Worm (Caenorhabditis elegans) whole organism, mixed stage, embryonic: ENCODE results near the gene R05D3.8.

Experiments
- drap-1 ChIP-seq: fragments of 200-800 bp; sonication (Bioruptor generic); optimal IDR thresholded peaks from 3 replicates; lab custom pipeline; 2018; ENCODE audit warnings: mild to moderate bottlenecking, missing genetic modification characterization, missing compliant biosample characterization
- flh-1 ChIP-seq: fragments of 200-800 bp; sonication (Bioruptor generic); optimal IDR thresholded peaks from 2 replicates; lab custom pipeline; 2018; ENCODE audit warnings: mild to moderate bottlenecking, missing genetic modification characterization, moderate library complexity, missing compliant biosample characterization
- mab-5 ChIP-seq: fragments of 150-350 bp; optimal IDR thresholded peaks from 2 replicates; lab custom pipeline; 2014; ENCODE audit warnings: missing biosample characterization, missing genetic modification characterization
- nhr-76 ChIP-seq: sonication (generic microtip); optimal IDR thresholded peaks from 2 replicates; lab custom pipeline; 2017; ENCODE audit warnings: missing biosample characterization, missing genetic modification characterization
- snpc-4 ChIP-seq: fragments of 150-350 bp; optimal IDR thresholded peaks from 2 replicates; lab custom pipeline; 2014; ENCODE audit warnings: missing biosample characterization, missing genetic modification characterization
- unc-62 ChIP-seq: fragments of 150-350 bp; optimal IDR thresholded peaks from 2 replicates; lab custom pipeline; 2014; ENCODE audit warnings: missing biosample characterization, missing genetic modification reagents, missing genetic modification characterization
- ztf-11 ChIP-seq: fragments of 150-350 bp; optimal IDR thresholded peaks from 2 replicates; lab custom pipeline; 2014; ENCODE audit warnings: missing biosample characterization, missing genetic modification characterization

ce11 chrIII:8310239-8311057 lies 47.7 kb downstream of the R05D3.8 start, which contains the start of gene F10E9.3:
- TF ChIP-seq flh-1 (no peak), ztf-11 (tag; lab: Kevin White, UChicago) (no peak), unc-62 (no peak), drap-1 (no peak), snpc-4 (tag; lab: Kevin White, UChicago) (no peak), nhr-76 (tag; lab: Kevin White, UChicago) (no peak), mab-5 (tag; lab: Kevin White, UChicago) (no peak)
